Fruit fly (Drosophila melanogaster): ENCODE data around the gene Zip99C.
A peak's percentile ranks its signal among the peaks of the same experiment; 100 is the strongest.

DNA sequence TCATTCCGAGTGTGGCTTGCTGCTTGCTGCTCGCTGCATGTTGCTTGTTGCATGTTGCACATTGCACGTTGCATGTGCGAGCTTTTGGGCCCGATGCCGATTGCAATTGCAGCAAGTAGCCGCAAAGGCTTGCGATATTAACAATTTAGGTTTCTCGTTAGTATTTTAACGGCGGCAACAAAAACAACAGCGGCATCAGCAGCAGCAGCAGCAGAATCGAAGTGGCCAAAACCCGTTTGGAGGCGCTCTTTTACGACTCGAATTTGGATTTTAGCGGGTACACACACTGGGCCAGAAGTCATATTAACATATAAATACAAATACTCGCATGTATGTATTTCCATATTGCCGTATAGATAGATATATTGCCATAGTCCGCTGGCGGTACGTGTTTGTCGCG lies 11.6 kb upstream of the Zip99C start:
- TF ChIP-seq ss (GFP tag; optimal IDR thresholded peaks at IDR 0.05) (peak in 1 of 2 experiments; percentile 22), Sox15 (GFP tag; optimal IDR thresholded peaks at IDR 0.05) (no peak), net (GFP tag; optimal IDR thresholded peaks at IDR 0.05) (no peak), CG6276 (GFP tag; optimal IDR thresholded peaks at IDR 0.05) (no peak)

Data from whole organism, prepupa.